Worm (Caenorhabditis elegans): ENCODE data around the gene fbxa-73.

DNA sequence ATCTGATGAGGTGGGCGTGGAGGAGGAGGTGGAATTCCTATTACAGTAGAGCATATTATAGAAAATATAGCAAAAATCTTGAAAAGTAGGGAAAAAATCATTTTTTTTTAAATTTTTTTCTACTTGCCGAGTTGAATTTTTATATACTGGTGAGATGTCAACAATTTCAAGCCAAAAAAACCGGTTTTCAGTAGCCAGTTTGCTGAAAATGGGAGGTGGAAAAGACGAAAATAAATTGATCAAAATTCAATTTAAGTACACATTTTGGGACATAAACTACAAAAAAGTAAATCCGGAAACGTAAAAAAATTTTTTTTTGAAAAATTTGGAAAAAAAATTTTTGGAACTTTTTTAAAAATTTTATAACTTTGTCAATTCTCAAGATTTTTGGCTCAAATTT lies 26.2 kb downstream of the fbxa-73 start, which contains the start of gene Y54F10BM.23:
- TF ChIP-seq unc-62 (GFP tag; optimal IDR thresholded peaks at IDR 0.05), result no peak
- TF ChIP-seq ets-4 (GFP tag; optimal IDR thresholded peaks at IDR 0.05), result no peak
- TF ChIP-seq pha-4 (tag; optimal IDR thresholded peaks at IDR 0.05), result no peak
- no peak for TF ChIP-seq unc-130 (GFP tag; optimal IDR thresholded peaks at IDR 0.05)
- TF ChIP-seq akir-1 (GFP tag; optimal IDR thresholded peaks at IDR 0.05), result no peak
- no peak for TF ChIP-seq ZK185.1 (tag; optimal IDR thresholded peaks at IDR 0.05; ENCODE audit: poor library complexity, severe bottlenecking)
- no peak for TF ChIP-seq lin-26 (GFP tag; IDR thresholded peaks at IDR 0.05)
- no peak for TF ChIP-seq Y53F4B.3 (GFP tag; IDR thresholded peaks at IDR 0.05)
- no peak for TF ChIP-seq pbrm-1 (GFP tag; IDR thresholded peaks at IDR 0.05)
